Worm (Caenorhabditis elegans): ENCODE results near the gene F54C9.9.
A peak's percentile ranks its signal among the peaks of the same experiment; 100 is the strongest.

F54C9.9 gene

DNA sequence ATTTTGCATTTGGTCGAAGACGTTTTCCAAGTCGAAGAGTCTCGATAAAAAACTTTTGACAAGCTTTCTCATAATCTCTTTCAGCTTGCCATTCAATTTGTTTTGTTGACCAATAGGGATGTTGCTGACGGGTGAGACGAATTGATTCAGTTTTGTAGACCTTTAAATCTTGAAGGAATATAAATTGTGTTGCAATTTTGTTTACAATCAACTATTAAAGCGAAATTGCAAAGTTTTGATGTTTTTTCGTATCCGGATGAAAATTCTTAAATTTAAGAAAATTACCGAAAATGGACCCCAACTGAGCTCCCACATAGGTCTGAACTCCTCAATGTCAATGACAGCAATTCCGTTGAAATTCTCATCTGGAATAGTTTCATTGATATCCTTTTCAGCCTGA lies 38.3 kb downstream of the F54C9.9 start:
- TF ChIP-seq ztf-4 (tag; optimal IDR thresholded peaks at IDR 0.05) (no peak), vab-15 (tag; optimal IDR thresholded peaks at IDR 0.05) (no peak), efl-1 (optimal IDR thresholded peaks at IDR 0.05) (no peak), efl-1 (GFP tag; optimal IDR thresholded peaks at IDR 0.05 in 1 of 2) (peak in 1 of 2 experiments; percentile 12)

DNA sequence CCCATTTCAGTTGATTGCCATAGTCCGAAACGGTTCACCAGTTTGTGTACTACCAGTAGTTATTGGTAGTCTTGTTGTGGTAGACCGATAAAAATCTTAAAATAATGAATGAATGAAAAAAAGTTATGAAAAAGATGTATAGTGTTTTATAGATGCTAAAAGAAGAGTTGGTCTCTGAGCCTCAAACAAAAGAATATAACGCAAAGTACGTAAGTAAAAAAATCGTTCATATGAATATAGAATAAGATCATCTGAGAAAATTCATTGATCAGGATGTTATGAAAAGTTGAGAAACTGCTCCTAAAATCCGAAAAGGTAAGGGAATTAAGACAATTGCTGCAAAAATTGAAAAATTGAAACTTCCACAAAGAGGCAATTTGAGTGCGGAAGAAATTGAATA lies 39.7 kb downstream of the F54C9.9 start, which contains the start of gene chhy-1:
TSS of gene chhy-1 (minus strand) at position 101 of the 400 bp plus-strand sequence.
- no peak for TF ChIP-seq dpl-1 (GFP tag; optimal IDR thresholded peaks at IDR 0.05)
- TF ChIP-seq nhr-19 (GFP tag; conservative IDR thresholded peaks at IDR 0.05) = no peak
- no peak for TF ChIP-seq lin-15B (tag; optimal IDR thresholded peaks at IDR 0.05)
- TF ChIP-seq ceh-88 (GFP tag; IDR thresholded peaks at IDR 0.05) = no peak
- TF ChIP-seq sup-37 (GFP tag; optimal IDR thresholded peaks at IDR 0.05) = no peak
- TF ChIP-seq egl-27 (tag; optimal IDR thresholded peaks at IDR 0.05) = no peak
- TF ChIP-seq unc-62 (GFP tag; optimal IDR thresholded peaks at IDR 0.05) = no peak

DNA sequence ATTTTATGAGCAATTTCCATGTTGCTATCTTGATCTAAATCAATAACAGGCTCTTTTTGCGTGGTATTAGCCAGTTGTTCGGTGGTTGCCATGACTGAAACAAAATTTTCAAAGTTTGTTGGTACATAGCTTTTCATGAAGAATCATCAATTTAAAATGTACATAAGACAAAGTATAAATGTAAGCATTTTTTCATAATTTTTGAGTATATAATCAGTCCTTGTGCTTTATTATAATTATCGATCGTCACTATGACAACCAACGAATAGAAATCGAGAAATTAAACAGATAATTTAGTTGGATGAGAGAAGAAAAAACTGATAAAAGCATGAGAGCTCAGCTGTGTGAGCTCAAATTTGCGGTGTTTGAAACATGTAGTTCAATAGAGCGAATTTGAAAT lies 44.0 kb downstream of the F54C9.9 start, which contains the start of gene T22C8.3:
TSS of gene T22C8.3 (minus strand) at position 101 of the 400 bp plus-strand sequence.
- TF ChIP-seq unc-130 (tag; optimal IDR thresholded peaks at IDR 0.05) = no peak
- no peak for TF ChIP-seq hlh-17 (GFP tag; optimal IDR thresholded peaks at IDR 0.05; ENCODE audit: borderline replicate concordance)
- TF ChIP-seq dpl-1 (GFP tag; optimal IDR thresholded peaks at IDR 0.05) = peak in 1 of 3 experiments; percentile 4
- no peak for TF ChIP-seq swsn-7 (tag; optimal IDR thresholded peaks at IDR 0.05)
- no peak for TF ChIP-seq jun-1 (tag; optimal IDR thresholded peaks at IDR 0.05)

DNA sequence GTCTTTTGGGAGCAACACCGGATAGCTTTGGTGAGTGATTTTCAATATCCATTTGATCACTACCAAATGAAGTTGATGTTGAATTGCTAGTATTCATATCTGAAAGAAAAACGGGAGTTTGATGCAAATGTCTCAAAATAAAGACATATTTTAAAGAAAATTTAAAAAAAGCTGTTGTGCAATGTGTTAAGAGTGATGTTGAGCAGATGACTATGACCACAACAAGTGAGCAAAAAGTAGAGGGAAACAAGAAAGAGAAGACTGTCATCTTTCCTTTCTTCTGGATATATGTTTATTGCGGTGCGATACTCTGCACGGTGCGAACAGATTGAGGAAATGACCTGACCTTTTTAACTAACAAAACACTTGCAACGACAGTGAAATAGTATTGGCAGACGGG lies 45.5 kb downstream of the F54C9.9 start, which contains the start of gene T22C8.4:
TSS of gene T22C8.4 (minus strand) at position 101 of the 400 bp plus-strand sequence.
- TF ChIP-seq F16B12.6 (tag; optimal IDR thresholded peaks at IDR 0.05) (no peak), skn-1 (tag; optimal IDR thresholded peaks at IDR 0.05) (no peak)

DNA sequence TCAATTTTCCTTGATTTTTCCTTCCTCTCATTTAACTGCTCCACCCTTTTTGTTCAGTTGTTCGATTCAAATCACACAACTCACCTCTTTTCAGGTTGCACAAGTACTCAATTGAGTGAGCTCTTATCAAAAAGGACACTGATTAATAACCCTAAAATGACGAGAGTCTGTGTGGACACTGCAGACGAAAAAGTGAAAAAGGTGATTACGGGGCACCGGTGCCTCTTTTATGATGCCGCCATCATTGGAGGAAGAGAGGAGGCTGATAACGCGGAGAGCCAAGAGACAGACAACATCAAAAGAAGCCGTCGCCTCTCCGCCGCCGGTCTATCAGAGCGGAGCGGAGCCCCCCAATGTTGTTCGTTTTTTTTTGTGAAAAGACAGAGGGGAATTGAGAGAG lies 47.3 kb downstream of the F54C9.9 start, which contains the start of gene sptf-2:
TSS of gene sptf-2 (plus strand) at position 297 of the 400 bp plus-strand sequence.
- peak; percentile 89 for TF ChIP-seq pqm-1 (tag; optimal IDR thresholded peaks at IDR 0.05)
- no peak for TF ChIP-seq ceh-63 (GFP tag; optimal IDR thresholded peaks at IDR 0.05)
- no peak for TF ChIP-seq zag-1 (tag; optimal IDR thresholded peaks at IDR 0.05)
- peak; percentile 34 for TF ChIP-seq jun-1 (tag; optimal IDR thresholded peaks at IDR 0.05)
- peak; percentile 91 for TF ChIP-seq elt-2 (tag; optimal IDR thresholded peaks at IDR 0.05)
- no peak for TF ChIP-seq efl-1 (optimal IDR thresholded peaks at IDR 0.05)
- TF ChIP-seq efl-1 (GFP tag; optimal IDR thresholded peaks at IDR 0.05 in 1 of 2) = peak in 1 of 2 experiments; percentile 88
- TF ChIP-seq unc-98 (GFP tag; IDR thresholded peaks at IDR 0.05) = no peak
- no peak for TF ChIP-seq fkh-8 (tag; optimal IDR thresholded peaks at IDR 0.05)
- peak in 1 of 2 experiments; percentile 21 for TF ChIP-seq lin-35 (GFP tag; optimal IDR thresholded peaks at IDR 0.05)

DNA sequence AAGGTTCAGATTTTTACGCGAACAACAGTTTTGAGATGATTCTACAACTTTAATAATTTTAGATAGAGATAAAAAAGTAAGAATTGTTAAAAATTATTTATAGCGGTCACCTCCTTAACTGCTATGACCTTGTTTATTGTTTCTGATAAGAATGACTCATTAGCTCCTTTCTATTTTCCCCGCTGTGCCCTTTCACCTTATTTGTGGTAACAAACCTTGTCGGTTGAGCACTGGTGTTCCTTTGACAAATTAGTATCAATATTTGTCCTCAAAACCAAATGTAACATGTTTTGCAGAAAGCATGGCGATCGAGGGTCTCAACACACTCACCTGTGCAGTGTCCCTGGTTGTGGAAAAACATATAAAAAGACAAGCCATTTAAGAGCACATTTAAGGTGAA lies 48.7 kb downstream of the F54C9.9 start:
- TF ChIP-seq efl-1 (optimal IDR thresholded peaks at IDR 0.05) = no peak
- peak in 1 of 2 experiments; percentile 51 for TF ChIP-seq efl-1 (GFP tag; optimal IDR thresholded peaks at IDR 0.05 in 1 of 2)
- no peak for TF ChIP-seq nhr-28 (tag; optimal IDR thresholded peaks at IDR 0.05)

DNA sequence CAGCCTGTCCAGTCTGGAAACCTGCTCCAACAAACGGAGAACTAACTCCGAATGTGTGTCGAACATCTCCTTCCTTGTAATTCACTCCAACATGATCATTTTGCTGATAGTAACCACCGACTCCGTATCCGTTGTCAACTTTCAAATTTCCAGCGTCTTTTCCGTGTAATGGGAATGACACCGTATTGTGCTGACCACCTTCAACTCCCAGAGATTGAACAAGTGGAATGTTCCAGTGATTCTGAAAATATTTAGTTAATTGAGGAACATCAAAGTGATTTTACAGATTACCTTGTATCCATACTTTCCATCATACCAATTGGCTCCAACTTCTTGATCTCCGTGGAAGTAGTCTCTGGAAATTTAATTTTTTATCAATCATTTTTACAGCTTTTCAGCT lies 50.1 kb downstream of the F54C9.9 start:
- TF ChIP-seq ets-5 (GFP tag; IDR thresholded peaks at IDR 0.05) (no peak), vab-15 (tag; optimal IDR thresholded peaks at IDR 0.05) (no peak), mdl-1 (tag; optimal IDR thresholded peaks at IDR 0.05) (no peak), rnt-1 (tag; optimal IDR thresholded peaks at IDR 0.05) (no peak), C16A3.4 (tag; optimal IDR thresholded peaks at IDR 0.05) (no peak), unc-86 (tag; optimal IDR thresholded peaks at IDR 0.05) (no peak), nhr-237 (tag; optimal IDR thresholded peaks at IDR 0.05) (no peak), mab-9 (GFP tag; IDR thresholded peaks at IDR 0.05) (no peak), ztf-4 (tag; optimal IDR thresholded peaks at IDR 0.05) (no peak), pqm-1 (tag; optimal IDR thresholded peaks at IDR 0.05) (no peak)

All from whole organism, L1 larva.